Fruit fly (Drosophila melanogaster) whole organism, embryonic: ENCODE measurements around the gene Stat92E.

Source experiments
- Aef1 ChIP-seq: fragments of 200-800 bp; sonication (Bioruptor generic); IDR thresholded peaks from 3 replicates; pipeline ENCODE4 v1.3.6; 2022; ENCODE audit warnings: missing biosample characterization, missing genetic modification characterization
- CG10321 ChIP-seq: fragments of 200-800 bp; sonication (Bioruptor generic); IDR thresholded peaks from 2 replicates; pipeline ENCODE4 v1.3.6; 2022; ENCODE audit warnings: missing biosample characterization, missing genetic modification characterization
- CG10959 ChIP-seq: fragments of 200-800 bp; sonication (Bioruptor generic); IDR thresholded peaks from 2 replicates; pipeline ENCODE4 v1.3.6; 2022; ENCODE audit warnings: missing biosample characterization, missing genetic modification characterization
- CG10979 ChIP-seq: fragments of 200-800 bp; sonication (Bioruptor generic); optimal IDR thresholded peaks from 2 replicates; lab custom pipeline; 2018; ENCODE audit warnings: missing biosample characterization, mild to moderate bottlenecking, missing genetic modification characterization, moderate library complexity
- CG11456 ChIP-seq: fragments of 200-800 bp; sonication (Bioruptor generic); IDR thresholded peaks from 3 replicates; pipeline ENCODE4 v1.3.6; 2022; ENCODE audit warnings: missing biosample characterization, missing genetic modification characterization
- CG12219 ChIP-seq: fragments of 200-800 bp; sonication (Bioruptor generic); optimal IDR thresholded peaks from 3 replicates; lab custom pipeline; 2018; ENCODE audit warnings: missing biosample characterization, mild to moderate bottlenecking, missing genetic modification characterization
- CG1233 ChIP-seq: fragments of 200-800 bp; sonication (Bioruptor generic); optimal IDR thresholded peaks from 4 replicates; lab custom pipeline; 2018; ENCODE audit warnings: missing biosample characterization, mild to moderate bottlenecking, missing genetic modification characterization
- CG12942 ChIP-seq: fragments of 200-800 bp; sonication (Bioruptor generic); optimal IDR thresholded peaks from 3 replicates; lab custom pipeline; 2016; ENCODE audit warnings: missing biosample characterization, missing genetic modification characterization
- CG13287 ChIP-seq: fragments of 200-800 bp; sonication (Bioruptor generic); IDR thresholded peaks from 2 replicates; pipeline ENCODE4 v1.3.6; 2022; ENCODE audit warnings: missing biosample characterization, missing genetic modification characterization; ENCODE audit not compliant: partially characterized antibody
- CG13424 ChIP-seq: fragments of 200-800 bp; sonication (Bioruptor generic); optimal IDR thresholded peaks from 2 replicates; lab custom pipeline; 2019; ENCODE audit warnings: missing biosample characterization, mild to moderate bottlenecking, missing genetic modification characterization, moderate library complexity
- CG14667 ChIP-seq: fragments of 200-800 bp; sonication (Bioruptor generic); IDR thresholded peaks from 2 replicates; pipeline ENCODE4 v1.3.6; 2022; ENCODE audit warnings: missing biosample characterization, missing genetic modification characterization
- CG15011 ChIP-seq: fragments of 200-800 bp; sonication (Bioruptor generic); optimal IDR thresholded peaks from 3 replicates; lab custom pipeline; 2018; ENCODE audit warnings: missing biosample characterization, mild to moderate bottlenecking, missing genetic modification characterization
- CG15696 ChIP-seq: fragments of 200-800 bp; sonication (Bioruptor generic); optimal IDR thresholded peaks from 2 replicates; lab custom pipeline; 2019; ENCODE audit warnings: missing biosample characterization, mild to moderate bottlenecking, missing genetic modification characterization, moderate library complexity
- CG1647 ChIP-seq: fragments of 200-800 bp; sonication (Bioruptor generic); optimal IDR thresholded peaks from 3 replicates; lab custom pipeline; 2016; ENCODE audit warnings: missing biosample characterization, missing genetic modification characterization
- CG16779 ChIP-seq: fragments of 200-800 bp; sonication (Bioruptor generic); IDR thresholded peaks from 2 replicates; pipeline ENCODE4 v1.3.6; 2022; ENCODE audit warnings: missing biosample characterization, missing genetic modification characterization
- CG17186 ChIP-seq: fragments of 200-800 bp; sonication (Bioruptor generic); optimal IDR thresholded peaks from 3 replicates; lab custom pipeline; 2017; ENCODE audit warnings: missing biosample characterization, missing genetic modification reagents, missing genetic modification characterization
- CG17612 ChIP-seq: fragments of 200-800 bp; sonication (Bioruptor generic); IDR thresholded peaks from 2 replicates; pipeline ENCODE4 v1.3.6; 2022; ENCODE audit warnings: missing biosample characterization, missing genetic modification characterization
- CG2875 ChIP-seq: fragments of 200-800 bp; sonication (Bioruptor generic); optimal IDR thresholded peaks from 2 replicates; lab custom pipeline; 2017; ENCODE audit warnings: missing biosample characterization, mild to moderate bottlenecking, missing genetic modification characterization, missing genetic modification reagents
- CG32532 ChIP-seq: fragments of 200-800 bp; sonication (Bioruptor generic); IDR thresholded peaks from 2 replicates; pipeline ENCODE4 v1.3.6; 2022; ENCODE audit warnings: missing biosample characterization, missing genetic modification characterization
- CG4707 ChIP-seq: fragments of 200-800 bp; sonication (Bioruptor generic); optimal IDR thresholded peaks from 2 replicates; lab custom pipeline; 2018; ENCODE audit warnings: missing biosample characterization, mild to moderate bottlenecking, missing genetic modification characterization, moderate library complexity
- CG4730 ChIP-seq: fragments of 200-800 bp; sonication (Bioruptor generic); IDR thresholded peaks from 2 replicates; pipeline ENCODE4 v1.3.6; 2022; ENCODE audit warnings: missing biosample characterization, missing genetic modification characterization
- CG6854 ChIP-seq: fragments of 200-800 bp; sonication (Bioruptor generic); optimal IDR thresholded peaks from 3 replicates; lab custom pipeline; 2017; ENCODE audit warnings: missing biosample characterization, mild to moderate bottlenecking, missing genetic modification characterization
- D19B ChIP-seq: fragments of 200-800 bp; sonication (Bioruptor generic); optimal IDR thresholded peaks from 2 replicates; lab custom pipeline; 2017; ENCODE audit warnings: missing biosample characterization, mild to moderate bottlenecking, missing genetic modification characterization
- Elba2 ChIP-seq: fragments of 200-800 bp; sonication (Bioruptor generic); optimal IDR thresholded peaks from 3 replicates; lab custom pipeline; 2016; ENCODE audit warnings: missing biosample characterization, missing genetic modification characterization
- Gug ChIP-seq: fragments of 200-800 bp; sonication (Bioruptor generic); IDR thresholded peaks from 4 replicates; pipeline ENCODE4 v1.3.6; 2022; ENCODE audit warnings: missing biosample characterization, missing genetic modification characterization
- Mrtf ChIP-seq: fragments of 200-800 bp; sonication (Bioruptor generic); IDR thresholded peaks from 3 replicates; pipeline ENCODE4 v1.3.6; 2022; ENCODE audit warnings: missing biosample characterization, missing genetic modification characterization
- Nf-YA ChIP-seq: fragments of 200-800 bp; sonication (Bioruptor generic); IDR thresholded peaks from 2 replicates; pipeline ENCODE4 v1.3.6; 2022; ENCODE audit warnings: missing biosample characterization, missing genetic modification characterization
- Sox100B ChIP-seq: fragments of 200-800 bp; sonication (Bioruptor generic); optimal IDR thresholded peaks from 3 replicates; lab custom pipeline; 2018; ENCODE audit warnings: missing biosample characterization, mild to moderate bottlenecking, missing genetic modification characterization
- ac ChIP-seq: fragments of 200-800 bp; sonication (Bioruptor generic); optimal IDR thresholded peaks from 3 replicates; lab custom pipeline; 2017; ENCODE audit warnings: missing biosample characterization, mild to moderate bottlenecking, missing genetic modification characterization
- cato ChIP-seq: fragments of 200-800 bp; sonication (Bioruptor generic); optimal IDR thresholded peaks from 2 replicates; lab custom pipeline; 2016; ENCODE audit warnings: missing biosample characterization, missing genetic modification characterization, borderline replicate concordance
- chinmo ChIP-seq: fragments of 200-800 bp; sonication (Bioruptor generic); IDR thresholded peaks from 4 replicates; pipeline ENCODE4 v1.3.6; 2022; ENCODE audit warnings: missing biosample characterization, missing genetic modification characterization; ENCODE audit not compliant: partially characterized antibody
- danr ChIP-seq: fragments of 200-800 bp; sonication (Bioruptor generic); IDR thresholded peaks from 2 replicates; pipeline ENCODE4 v1.3.6; 2022; ENCODE audit warnings: missing biosample characterization, missing genetic modification characterization
- dpn ChIP-seq, 2 experiments: fragments of 200-800 bp; sonication (Bioruptor generic); optimal IDR thresholded peaks; 3 replicates each; lab custom pipeline; 2016; ENCODE audit warnings: missing biosample characterization in 2 of 2, missing genetic modification characterization in 2 of 2
- esg ChIP-seq: fragments of 200-800 bp; sonication (Bioruptor generic); conservative IDR thresholded peaks from 2 replicates; pipeline ENCODE4 v1.3.6; 2022; ENCODE audit warnings: missing biosample characterization, missing genetic modification characterization
- ewg ChIP-seq: fragments of 200-800 bp; sonication (Bioruptor generic); optimal IDR thresholded peaks from 3 replicates; lab custom pipeline; 2017; ENCODE audit warnings: mild to moderate bottlenecking, missing biosample characterization, missing genetic modification reagents, missing genetic modification characterization
- fu2 ChIP-seq: fragments of 200-800 bp; sonication (Bioruptor generic); optimal IDR thresholded peaks from 2 replicates; lab custom pipeline; 2016; ENCODE audit warnings: missing biosample characterization, missing genetic modification characterization
- gsb ChIP-seq: fragments of 200-800 bp; sonication (Bioruptor generic); IDR thresholded peaks from 2 replicates; pipeline ENCODE4 v1.3.6; 2022; ENCODE audit warnings: missing biosample characterization, missing genetic modification characterization
- jigr1 ChIP-seq: fragments of 200-800 bp; sonication (Bioruptor generic); IDR thresholded peaks from 3 replicates; pipeline ENCODE4 v1.3.6; 2022; ENCODE audit warnings: missing biosample characterization, missing genetic modification characterization
- onecut ChIP-seq: fragments of 200-800 bp; sonication (Bioruptor generic); IDR thresholded peaks from 2 replicates; pipeline ENCODE4 v1.3.6; 2022; ENCODE audit warnings: missing biosample characterization, missing genetic modification characterization
- ro ChIP-seq: fragments of 200-800 bp; sonication (Bioruptor generic); IDR thresholded peaks from 2 replicates; pipeline ENCODE4 v1.3.6; 2022; ENCODE audit warnings: missing biosample characterization, missing genetic modification characterization
- scrt ChIP-seq: fragments of 200-800 bp; sonication (Bioruptor generic); optimal IDR thresholded peaks from 2 replicates; lab custom pipeline; 2018; ENCODE audit warnings: missing biosample characterization, mild to moderate bottlenecking, missing genetic modification characterization, moderate library complexity
- so ChIP-seq: fragments of 200-800 bp; sonication (Bioruptor generic); IDR thresholded peaks from 3 replicates; pipeline ENCODE4 v1.3.6; 2022; ENCODE audit warnings: missing biosample characterization, missing genetic modification characterization
- sr ChIP-seq: fragments of 200-800 bp; sonication (Bioruptor generic); IDR thresholded peaks from 3 replicates; pipeline ENCODE4 v1.3.6; 2022; ENCODE audit warnings: missing biosample characterization, missing genetic modification characterization
- ssp ChIP-seq: fragments of 200-800 bp; sonication (Bioruptor generic); IDR thresholded peaks from 2 replicates; pipeline ENCODE4 v1.3.6; 2022; ENCODE audit warnings: missing biosample characterization, missing genetic modification characterization
- stwl ChIP-seq: fragments of 200-800 bp; sonication (Bioruptor generic); optimal IDR thresholded peaks from 3 replicates; lab custom pipeline; 2018; ENCODE audit warnings: missing biosample characterization, mild to moderate bottlenecking, missing genetic modification characterization, moderate library complexity
- ttk ChIP-seq: fragments of 200-800 bp; sonication (Bioruptor generic); IDR thresholded peaks from 2 replicates; pipeline ENCODE4 v2.1.2; 2022; ENCODE audit warnings: missing biosample characterization, missing genetic modification characterization
- wor ChIP-seq: fragments of 200-800 bp; sonication (Bioruptor generic); IDR thresholded peaks from 2 replicates; pipeline ENCODE4 v1.3.6; 2022; ENCODE audit warnings: missing biosample characterization, missing genetic modification characterization
- zfh2 ChIP-seq: fragments of 200-800 bp; sonication (Bioruptor generic); optimal IDR thresholded peaks from 2 replicates; lab custom pipeline; 2016; ENCODE audit warnings: missing biosample characterization, missing genetic modification characterization

Gene Stat92E

dm6 chr3R:20587630-20588479, 35.7 kb upstream of the Stat92E start, which contains the start of gene Septin2 (continued):
- peak; percentile 56; the same call in 1 of the 2 replicates for TF ChIP-seq ssp (GFP tag; lab: Robert Waterston, UW)
- TF ChIP-seq zfh2 (GFP tag; lab: Kevin White, UChicago): no peak
- TF ChIP-seq CG1233 (GFP tag; lab: Kevin White, UChicago): peak; percentile 84
- peak; percentile 67; the same call in 1 of the 2 replicates for TF ChIP-seq ttk (GFP tag; lab: Robert Waterston, UW)
- TF ChIP-seq CG10959 (GFP tag; lab: Robert Waterston, UW): 0 out of 2 replicates have a peak, but pooled peaks have one; percentile 51
- TF ChIP-seq sr: 0 out of 3 replicates have a peak, but pooled peaks have one; percentile 18
- peak; percentile 49 to 75 for TF ChIP-seq dpn (GFP tag; optimal IDR thresholded peaks at IDR 0.05; lab: Kevin White, UChicago)
- peak; percentile 47; the same call in 1 of the 2 replicates for TF ChIP-seq CG10321 (GFP tag; lab: Robert Waterston, UW)
- peak; percentile 46 for TF ChIP-seq ac (GFP tag; lab: Kevin White, UChicago)
- 0 out of 4 replicates have a peak, but pooled peaks have one; percentile 28 for TF ChIP-seq chinmo (GFP tag; lab: Robert Waterston, UW)
- TF ChIP-seq CG4707 (GFP tag; lab: Kevin White, UChicago): peak; percentile 35
- no peak for TF ChIP-seq CG17186 (GFP tag; lab: Kevin White, UChicago)
- TF ChIP-seq CG15011: peak; percentile 68
- TF ChIP-seq CG13287 (GFP tag; lab: Robert Waterston, UW): peak; percentile 36; the same call in 1 of the 2 replicates
- peak; percentile 59 for TF ChIP-seq CG14667
- peak; percentile 59; the same call in 1 of the 2 replicates for TF ChIP-seq Nf-YA (GFP tag; lab: Robert Waterston, UW)
- TF ChIP-seq danr (GFP tag; lab: Robert Waterston, UW): peak; percentile 44; the same call in 1 of the 2 replicates
- TF ChIP-seq CG6854 (GFP tag; lab: Kevin White, UChicago): peak; percentile 54
- TF ChIP-seq Elba2: peak; percentile 79
- peak; percentile 76 for TF ChIP-seq cato (GFP tag; lab: Kevin White, UChicago)
- peak; percentile 70 for TF ChIP-seq ewg (GFP tag; lab: Kevin White, UChicago)
- peak; percentile 44; the same call in 1 of the 2 replicates for TF ChIP-seq esg (GFP tag; lab: Robert Waterston, UW)
- TF ChIP-seq CG4730 (GFP tag; lab: Robert Waterston, UW): peak; percentile 41; the same call in 1 of the 2 replicates
- peak; percentile 95 for TF ChIP-seq Sox100B (GFP tag; lab: Kevin White, UChicago)
- TF ChIP-seq Mrtf (GFP tag; lab: Robert Waterston, UW): no peak; the same call in 2 of the 3 replicates
- peak; percentile 79 for TF ChIP-seq CG2875 (GFP tag; lab: Kevin White, UChicago)
- peak; percentile 68 for TF ChIP-seq CG1647 (GFP tag; lab: Kevin White, UChicago)
- TF ChIP-seq CG17612 (GFP tag; lab: Robert Waterston, UW): no peak
- TF ChIP-seq Aef1 (GFP tag; lab: Robert Waterston, UW): peak; percentile 38; the same call in 1 of the 3 replicates
- peak; percentile 55; the same call in 2 of the 3 replicates for TF ChIP-seq jigr1 (GFP tag; lab: Robert Waterston, UW)
- no peak for TF ChIP-seq gsb (GFP tag; lab: Robert Waterston, UW)
- peak; percentile 63 for TF ChIP-seq scrt (GFP tag; lab: Kevin White, UChicago)
- no peak for TF ChIP-seq stwl (tag; lab: Kevin White, UChicago)
- TF ChIP-seq CG32532 (GFP tag; lab: Robert Waterston, UW): peak; percentile 28; the same call in 1 of the 2 replicates
- TF ChIP-seq CG12942 (GFP tag; lab: Kevin White, UChicago): peak; percentile 75
- TF ChIP-seq ro (GFP tag; lab: Robert Waterston, UW): no peak
- peak; percentile 61 for TF ChIP-seq wor (GFP tag; lab: Robert Waterston, UW)
- peak; percentile 73 for TF ChIP-seq CG12219
- TF ChIP-seq onecut: peak; percentile 19; the same call in 1 of the 2 replicates
- peak; percentile 42; the same call in 1 of the 3 replicates for TF ChIP-seq CG11456 (GFP tag; lab: Robert Waterston, UW)
- peak; percentile 59; the same call in 2 of the 4 replicates for TF ChIP-seq Gug
- peak; percentile 70 for TF ChIP-seq CG15696 (tag; lab: Kevin White, UChicago)
- TF ChIP-seq CG10979 (tag; lab: Kevin White, UChicago): peak; percentile 89
- TF ChIP-seq CG13424 (tag; lab: Kevin White, UChicago): peak; percentile 80
- peak; percentile 6 for TF ChIP-seq fu2 (GFP tag; lab: Kevin White, UChicago)
- peak; percentile 83; the same call in 2 of the 3 replicates for TF ChIP-seq so
- 0 out of 2 replicates have a peak, but pooled peaks have one; percentile 47 for TF ChIP-seq CG16779
- TF ChIP-seq D19B (GFP tag; lab: Kevin White, UChicago): peak; percentile 32
